Fruit fly (Drosophila melanogaster): ENCODE data around the gene CG7083.
A peak's percentile ranks its signal among the peaks of the same experiment; 100 is the strongest.

CG7083 gene

DNA sequence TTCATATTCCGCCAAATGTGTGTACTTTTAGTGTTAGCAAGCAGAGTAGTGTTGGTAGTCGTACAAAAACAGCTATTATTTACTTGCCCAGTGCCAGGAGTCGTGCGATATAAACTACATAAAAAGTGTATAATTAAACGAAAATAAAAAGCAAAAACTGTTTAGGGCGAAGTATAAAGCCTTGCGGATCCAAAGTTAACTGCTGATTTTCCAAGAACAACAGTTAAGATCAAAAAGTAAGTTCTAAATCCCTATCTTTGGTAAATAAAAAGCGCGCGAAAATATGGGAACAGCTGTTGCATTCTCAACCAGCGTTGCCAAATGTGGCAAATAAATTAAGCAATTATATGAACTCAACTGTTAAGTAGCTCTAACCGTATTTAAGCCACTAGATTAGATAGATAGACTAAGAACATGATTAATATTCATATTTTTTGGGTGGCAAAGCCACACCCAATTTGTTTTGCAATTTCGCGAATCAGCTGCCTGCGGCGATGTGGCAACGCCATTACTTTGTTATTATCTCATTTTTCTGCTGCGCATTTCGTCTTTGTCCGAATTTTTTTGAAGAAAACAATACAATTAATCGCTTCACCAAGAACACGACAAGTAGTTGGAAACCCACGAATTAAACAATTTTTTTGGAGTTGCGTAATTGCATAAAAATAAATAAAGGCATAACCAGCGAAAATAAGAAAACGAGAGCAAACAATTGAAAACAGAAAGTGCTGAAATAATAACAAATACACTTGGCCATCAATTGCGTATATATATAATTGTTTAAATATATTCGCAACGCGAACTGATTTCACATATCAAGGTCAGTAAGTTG, at the start of gene CG7083, which contains the start of gene Prim1 (continued):
- TF ChIP-seq Antp (GFP tag; optimal IDR thresholded peaks at IDR 0.05) (peak; percentile 60), lov (optimal IDR thresholded peaks at IDR 0.05) (no peak), lov (GFP tag; IDR thresholded peaks at IDR 0.05) (no peak), CG14965 (GFP tag; optimal IDR thresholded peaks at IDR 0.05; ENCODE audit: borderline replicate concordance) (no peak), CG30020 (tag; optimal IDR thresholded peaks at IDR 0.05) (peak; percentile 35), ERR (GFP tag; optimal IDR thresholded peaks at IDR 0.05) (peak; percentile 48), Asciz (GFP tag; optimal IDR thresholded peaks at IDR 0.05) (peak; percentile 33), slbo (GFP tag; IDR thresholded peaks at IDR 0.05) (peak; percentile 75), Sin3A (optimal IDR thresholded peaks at IDR 0.05) (peak; percentile 78), Mad (GFP tag; optimal IDR thresholded peaks at IDR 0.05) (peak; percentile 53), Oli (tag; optimal IDR thresholded peaks at IDR 0.05) (peak; percentile 45), nerfin-1 (tag; optimal IDR thresholded peaks at IDR 0.05) (peak; percentile 46), NC2β (GFP tag; optimal IDR thresholded peaks at IDR 0.05) (peak; percentile 46), Sry-β (GFP tag; optimal IDR thresholded peaks at IDR 0.05) (no peak), sc (optimal IDR thresholded peaks at IDR 0.05) (no peak), sc (GFP tag; optimal IDR thresholded peaks at IDR 0.05) (peak; percentile 48), ato (GFP tag; IDR thresholded peaks at IDR 0.05; ENCODE audit: partially characterized antibody) (no peak), abd-A (tag; optimal IDR thresholded peaks at IDR 0.05) (no peak), CG17829 (tag; optimal IDR thresholded peaks at IDR 0.05) (peak; percentile 59), zfh1 (GFP tag; IDR thresholded peaks at IDR 0.05) (peak; percentile 63; the same call in 1 of the 3 replicates), Lhr (GFP tag; optimal IDR thresholded peaks at IDR 0.05) (peak; percentile 26), CG34422 (GFP tag; IDR thresholded peaks at IDR 0.05) (peak; percentile 79), crc (GFP tag; optimal IDR thresholded peaks at IDR 0.05) (peak; percentile 35), unpg (GFP tag; optimal IDR thresholded peaks at IDR 0.05) (peak; percentile 63), CG1647 (GFP tag; optimal IDR thresholded peaks at IDR 0.05) (peak; percentile 25), luna (GFP tag; optimal IDR thresholded peaks at IDR 0.05) (peak; percentile 5), NfI (GFP tag; optimal IDR thresholded peaks at IDR 0.05) (peak; percentile 60), vfl (GFP tag; optimal IDR thresholded peaks at IDR 0.05) (peak; percentile 41), CG13287 (GFP tag; IDR thresholded peaks at IDR 0.05; ENCODE audit: partially characterized antibody) (peak; percentile 43), CG18476 (GFP tag; optimal IDR thresholded peaks at IDR 0.05) (peak; percentile 27), CG15479 (GFP tag; optimal IDR thresholded peaks at IDR 0.05) (peak; percentile 33), crp (GFP tag; optimal IDR thresholded peaks at IDR 0.05) (peak; percentile 93 to 97), CG9609 (GFP tag; optimal IDR thresholded peaks at IDR 0.05) (peak; percentile 62), Dip3 (GFP tag; optimal IDR thresholded peaks at IDR 0.05) (peak; percentile 22), prd (optimal IDR thresholded peaks at IDR 0.05) (no peak), prd (GFP tag; IDR thresholded peaks at IDR 0.05) (peak; percentile 59), knrl (GFP tag; IDR thresholded peaks at IDR 0.05; ENCODE audit: partially characterized antibody) (no peak), CG2120 (GFP tag; optimal IDR thresholded peaks at IDR 0.05) (peak; percentile 78), CG9876 (GFP tag; optimal IDR thresholded peaks at IDR 0.05) (peak; percentile 18), Eip74EF (GFP tag; optimal IDR thresholded peaks at IDR 0.05) (no peak), D19A (tag; optimal IDR thresholded peaks at IDR 0.05) (no peak), CG1602 (GFP tag; optimal IDR thresholded peaks at IDR 0.05) (peak; percentile 7), CG12659 (GFP tag; optimal IDR thresholded peaks at IDR 0.05) (peak; percentile 47), Dll (GFP tag; IDR thresholded peaks at IDR 0.05; ENCODE audit: partially characterized antibody) (0 out of 4 replicates have a peak, but pooled peaks have one; percentile 49), Max (GFP tag; optimal IDR thresholded peaks at IDR 0.05) (peak; percentile 72), Elba2 (GFP tag; optimal IDR thresholded peaks at IDR 0.05) (peak; percentile 12), CG12769 (tag; optimal IDR thresholded peaks at IDR 0.05) (no peak), Fer3 (tag; optimal IDR thresholded peaks at IDR 0.05) (peak; percentile 32)

Measured in whole organism, embryonic.